Fruit fly (Drosophila melanogaster) whole organism, embryonic: ENCODE measurements around the gene gammaCOP.
A peak's percentile ranks its signal among the peaks of the same experiment; 100 is the strongest.

Experiments used
- CG11093 ChIP-seq: fragments of 200-800 bp; sonication (Bioruptor generic); IDR thresholded peaks from 3 replicates; pipeline ENCODE4 v1.3.6; 2022; ENCODE audit warnings: missing biosample characterization, missing genetic modification characterization
- CG11247 ChIP-seq: fragments of 200-800 bp; sonication (Bioruptor generic); IDR thresholded peaks from 2 replicates; pipeline ENCODE4 v1.3.6; 2022; ENCODE audit warnings: missing biosample characterization, missing genetic modification characterization
- CG1603 ChIP-seq: fragments of 200-800 bp; sonication (Bioruptor generic); optimal IDR thresholded peaks from 2 replicates; lab custom pipeline; 2019; ENCODE audit warnings: missing biosample characterization, mild to moderate bottlenecking, missing genetic modification characterization, moderate library complexity
- CG16813 ChIP-seq: fragments of 200-800 bp; sonication (Bioruptor generic); IDR thresholded peaks from 3 replicates; pipeline ENCODE4 v1.3.6; 2022; ENCODE audit warnings: missing biosample characterization, missing genetic modification characterization; ENCODE audit not compliant: partially characterized antibody
- CG17186 ChIP-seq: fragments of 200-800 bp; sonication (Bioruptor generic); optimal IDR thresholded peaks from 3 replicates; lab custom pipeline; 2017; ENCODE audit warnings: missing biosample characterization, missing genetic modification reagents, missing genetic modification characterization
- CG1792 ChIP-seq: fragments of 200-800 bp; sonication (Bioruptor generic); optimal IDR thresholded peaks from 2 replicates; lab custom pipeline; 2016; ENCODE audit warnings: missing biosample characterization, missing genetic modification characterization
- CG2889 ChIP-seq: fragments of 200-800 bp; sonication (Bioruptor generic); IDR thresholded peaks from 3 replicates; pipeline ENCODE4 v1.3.6; 2022; ENCODE audit warnings: missing biosample characterization, missing genetic modification characterization
- CG30403 ChIP-seq: fragments of 200-800 bp; sonication (Bioruptor generic); optimal IDR thresholded peaks from 3 replicates; lab custom pipeline; 2016; ENCODE audit warnings: missing biosample characterization, missing genetic modification characterization
- CG34224 ChIP-seq: fragments of 200-800 bp; sonication (Bioruptor generic); IDR thresholded peaks from 3 replicates; pipeline ENCODE4 v1.3.6; 2022; ENCODE audit warnings: missing biosample characterization, missing genetic modification characterization; ENCODE audit not compliant: partially characterized antibody
- CG42726 ChIP-seq: fragments of 200-800 bp; sonication (Bioruptor generic); IDR thresholded peaks from 2 replicates; pipeline ENCODE4 v1.3.6; 2022; ENCODE audit warnings: missing biosample characterization, missing genetic modification characterization; ENCODE audit not compliant: partially characterized antibody
- CG4617 ChIP-seq: fragments of 200-800 bp; sonication (Bioruptor generic); optimal IDR thresholded peaks from 3 replicates; lab custom pipeline; 2016; ENCODE audit warnings: missing biosample characterization, missing genetic modification characterization, borderline replicate concordance
- CG4707 ChIP-seq: fragments of 200-800 bp; sonication (Bioruptor generic); optimal IDR thresholded peaks from 2 replicates; lab custom pipeline; 2018; ENCODE audit warnings: missing biosample characterization, mild to moderate bottlenecking, missing genetic modification characterization, moderate library complexity
- CG6765 ChIP-seq: fragments of 200-800 bp; sonication (Bioruptor generic); optimal IDR thresholded peaks from 3 replicates; lab custom pipeline; 2017; ENCODE audit warnings: missing biosample characterization, mild to moderate bottlenecking, missing genetic modification characterization
- CG6791 ChIP-seq: fragments of 200-800 bp; sonication (Bioruptor generic); IDR thresholded peaks from 3 replicates; pipeline ENCODE4 v1.3.6; 2022; ENCODE audit warnings: missing biosample characterization, missing genetic modification characterization; ENCODE audit not compliant: partially characterized antibody
- CG6854 ChIP-seq: fragments of 200-800 bp; sonication (Bioruptor generic); optimal IDR thresholded peaks from 3 replicates; lab custom pipeline; 2017; ENCODE audit warnings: missing biosample characterization, mild to moderate bottlenecking, missing genetic modification characterization
- CG7357 ChIP-seq: fragments of 200-800 bp; sonication (Bioruptor generic); IDR thresholded peaks from 3 replicates; pipeline ENCODE4 v1.3.6; 2022; ENCODE audit warnings: missing biosample characterization, missing genetic modification characterization
- CG9437 ChIP-seq: fragments of 200-800 bp; sonication (Bioruptor generic); optimal IDR thresholded peaks from 2 replicates; lab custom pipeline; 2018; ENCODE audit warnings: missing biosample characterization, mild to moderate bottlenecking, missing genetic modification characterization
- CG9797 ChIP-seq: fragments of 200-800 bp; sonication (Bioruptor generic); optimal IDR thresholded peaks from 3 replicates; lab custom pipeline; 2018; ENCODE audit warnings: missing biosample characterization, mild to moderate bottlenecking, missing genetic modification characterization
- CTCF ChIP-seq: fragments of 200-800 bp; sonication (Bioruptor generic); optimal IDR thresholded peaks from 2 replicates; lab custom pipeline; 2017; ENCODE audit warnings: missing biosample characterization, mild to moderate bottlenecking, missing genetic modification characterization, moderate library complexity
- CoRest ChIP-seq: fragments of 200-800 bp; sonication (Bioruptor generic); optimal IDR thresholded peaks from 3 replicates; lab custom pipeline; 2018; ENCODE audit warnings: missing biosample characterization, mild to moderate bottlenecking, missing genetic modification characterization, moderate library complexity
- D19B ChIP-seq: fragments of 200-800 bp; sonication (Bioruptor generic); optimal IDR thresholded peaks from 2 replicates; lab custom pipeline; 2017; ENCODE audit warnings: missing biosample characterization, mild to moderate bottlenecking, missing genetic modification characterization
- Dbx ChIP-seq: fragments of 200-800 bp; sonication (Bioruptor generic); IDR thresholded peaks from 3 replicates; pipeline ENCODE4 v1.3.6; 2022; ENCODE audit warnings: missing biosample characterization, missing genetic modification characterization
- Ets97D ChIP-seq: fragments of 200-800 bp; sonication (Bioruptor generic); optimal IDR thresholded peaks from 3 replicates; lab custom pipeline; 2016; ENCODE audit warnings: missing biosample characterization, missing genetic modification characterization
- Hmr ChIP-seq: fragments of 200-800 bp; sonication (Bioruptor generic); optimal IDR thresholded peaks from 3 replicates; lab custom pipeline; 2017; ENCODE audit warnings: mild to moderate bottlenecking, missing biosample characterization, missing genetic modification reagents, missing genetic modification characterization
- Hr51 ChIP-seq, 2 experiments: fragments of 200-800 bp; sonication (Bioruptor generic); optimal IDR thresholded peaks; 2 replicates in 1 of 2; 3 replicates in 1 of 2; lab custom pipeline; 2016 to 2018; ENCODE audit warnings: missing biosample characterization in 2 of 2, missing genetic modification characterization in 2 of 2, mild to moderate bottlenecking in 1 of 2, moderate library complexity in 1 of 2
- MESR4 ChIP-seq: fragments of 200-800 bp; sonication (Bioruptor generic); optimal IDR thresholded peaks from 2 replicates; lab custom pipeline; 2018; ENCODE audit warnings: missing biosample characterization, mild to moderate bottlenecking, missing genetic modification characterization, moderate library complexity
- Max ChIP-seq: fragments of 200-800 bp; sonication (Bioruptor generic); optimal IDR thresholded peaks from 2 replicates; lab custom pipeline; 2016; ENCODE audit warnings: missing biosample characterization, mild to moderate bottlenecking, missing genetic modification characterization
- NC2β ChIP-seq: fragments of 200-800 bp; sonication (Bioruptor generic); optimal IDR thresholded peaks from 2 replicates; lab custom pipeline; 2016; ENCODE audit warnings: missing biosample characterization, missing genetic modification characterization
- Opbp ChIP-seq: fragments of 200-800 bp; sonication (Bioruptor generic); IDR thresholded peaks from 3 replicates; pipeline ENCODE4 v1.3.6; 2022; ENCODE audit warnings: missing biosample characterization, missing genetic modification characterization; ENCODE audit not compliant: partially characterized antibody
- Stat92E ChIP-seq, 3 experiments: fragments of >200 bp in 2 of 3; fragments of 200-800 bp in 1 of 3; sonication (Bioruptor generic) in 1 of 3; optimal IDR thresholded peaks; 2 replicates each; lab custom pipeline; 2017 to 2019; ENCODE audit warnings: missing biosample characterization in 3 of 3, missing genetic modification characterization in 3 of 3, mild to moderate bottlenecking in 1 of 3, moderate library complexity in 1 of 3
- ac ChIP-seq: fragments of 200-800 bp; sonication (Bioruptor generic); optimal IDR thresholded peaks from 3 replicates; lab custom pipeline; 2017; ENCODE audit warnings: missing biosample characterization, mild to moderate bottlenecking, missing genetic modification characterization
- al ChIP-seq: fragments of 200-800 bp; sonication (Bioruptor generic); IDR thresholded peaks from 2 replicates; pipeline ENCODE4 v1.3.6; 2022; ENCODE audit warnings: missing biosample characterization, missing genetic modification characterization
- ara ChIP-seq: fragments of 200-800 bp; sonication (Bioruptor generic); IDR thresholded peaks from 2 replicates; pipeline ENCODE4 v1.3.6; 2022; ENCODE audit warnings: missing biosample characterization, missing genetic modification characterization
- bigmax ChIP-seq: fragments of 200-800 bp; sonication (Bioruptor generic); optimal IDR thresholded peaks from 2 replicates; lab custom pipeline; 2018; ENCODE audit warnings: missing biosample characterization, mild to moderate bottlenecking, missing genetic modification characterization
- btn ChIP-seq: fragments of 200-800 bp; sonication (Bioruptor generic); optimal IDR thresholded peaks from 2 replicates; lab custom pipeline; 2016; ENCODE audit warnings: missing biosample characterization, missing genetic modification characterization
- chm ChIP-seq: fragments of 200-800 bp; sonication (Bioruptor generic); IDR thresholded peaks from 2 replicates; pipeline ENCODE4 v1.3.6; 2022; ENCODE audit warnings: missing biosample characterization, missing genetic modification characterization
- dpn ChIP-seq, 2 experiments: fragments of 200-800 bp; sonication (Bioruptor generic); optimal IDR thresholded peaks; 3 replicates each; lab custom pipeline; 2016; ENCODE audit warnings: missing biosample characterization in 2 of 2, missing genetic modification characterization in 2 of 2
- fru ChIP-seq: fragments of >200 bp; optimal IDR thresholded peaks from 2 replicates; lab custom pipeline; 2017
- gcm2 ChIP-seq: fragments of 200-800 bp; sonication (Bioruptor generic); optimal IDR thresholded peaks from 2 replicates; lab custom pipeline; 2016; ENCODE audit warnings: missing biosample characterization, missing genetic modification characterization
- gt ChIP-seq: fragments of 200-800 bp; sonication (Bioruptor generic); IDR thresholded peaks from 2 replicates; pipeline ENCODE4 v1.3.6; 2022; ENCODE audit warnings: missing biosample characterization, missing genetic modification characterization
- jing ChIP-seq: fragments of 200-800 bp; sonication (Bioruptor generic); optimal IDR thresholded peaks from 2 replicates; lab custom pipeline; 2018; ENCODE audit warnings: missing biosample characterization, mild to moderate bottlenecking, missing genetic modification characterization
- knrl ChIP-seq: fragments of 200-800 bp; sonication (Bioruptor generic); IDR thresholded peaks from 3 replicates; pipeline ENCODE4 v1.3.6; 2022; ENCODE audit warnings: missing biosample characterization, missing genetic modification characterization; ENCODE audit not compliant: partially characterized antibody
- lab ChIP-seq: fragments of 200-800 bp; sonication (Bioruptor generic); optimal IDR thresholded peaks from 3 replicates; lab custom pipeline; 2017; ENCODE audit warnings: missing biosample characterization, missing genetic modification characterization, mild to moderate bottlenecking, moderate library complexity, missing genetic modification reagents
- nerfin-2 ChIP-seq: fragments of 200-800 bp; sonication (Bioruptor generic); IDR thresholded peaks from 2 replicates; pipeline ENCODE4 v1.3.6; 2022; ENCODE audit warnings: missing biosample characterization, missing genetic modification characterization; ENCODE audit not compliant: partially characterized antibody
- nmo ChIP-seq: fragments of 200-800 bp; sonication (Bioruptor generic); optimal IDR thresholded peaks from 2 replicates; lab custom pipeline; 2018; ENCODE audit warnings: missing biosample characterization, mild to moderate bottlenecking, missing genetic modification characterization, moderate library complexity
- salm ChIP-seq: fragments of 200-800 bp; sonication (Bioruptor generic); optimal IDR thresholded peaks from 2 replicates; lab custom pipeline; 2018; ENCODE audit warnings: missing biosample characterization, mild to moderate bottlenecking, missing genetic modification characterization
- sens ChIP-seq: fragments of 200-800 bp; sonication (Bioruptor generic); peaks from one replicate; lab custom pipeline; 2016; ENCODE audit warnings: missing biosample characterization, missing genetic modification characterization
- sens-2 ChIP-seq: fragments of 200-800 bp; sonication (Bioruptor generic); IDR thresholded peaks from 2 replicates; pipeline ENCODE4 v1.3.6; 2022; ENCODE audit warnings: missing biosample characterization, missing genetic modification characterization
- usp ChIP-seq: fragments of >200 bp; optimal IDR thresholded peaks from 2 replicates; lab custom pipeline; 2017; ENCODE audit warnings: missing biosample characterization, missing genetic modification characterization
- vnd ChIP-seq: fragments of 200-800 bp; sonication (Bioruptor generic); IDR thresholded peaks from 3 replicates; pipeline ENCODE4 v1.3.6; 2022; ENCODE audit warnings: missing biosample characterization, missing genetic modification characterization; ENCODE audit not compliant: partially characterized antibody

gammaCOP gene

dm6 chr3R:31580586-31580994 is 8.6 kb downstream of the gammaCOP start, which contains the start of the genes pygo and rod (continued):
- TF ChIP-seq CG7357 (no peak), Stat92E (GFP tag; optimal IDR thresholded peaks at IDR 0.05; lab: Kevin White, UChicago) (no peak), CG4707 (GFP tag; lab: Kevin White, UChicago) (no peak), CG11093 (no peak), gcm2 (no peak), vnd (GFP tag; lab: Robert Waterston, UW) (0 out of 3 replicates have a peak, but pooled peaks have one; percentile 30), CG16813 (GFP tag; lab: Robert Waterston, UW) (peak; percentile 67), usp (GFP tag; lab: Kevin White, UChicago) (no peak), CG9437 (peak; percentile 98), jing (GFP tag; lab: Kevin White, UChicago) (no peak), fru (no peak), lab (no peak), chm (GFP tag; lab: Robert Waterston, UW) (no peak), MESR4 (GFP tag; lab: Kevin White, UChicago) (peak; percentile 69), ac (GFP tag; lab: Kevin White, UChicago) (no peak), sens (GFP tag; lab: Kevin White, UChicago) (peak; percentile 27), CTCF (GFP tag; lab: Kevin White, UChicago) (peak; percentile 21), CG17186 (GFP tag; lab: Kevin White, UChicago) (peak; percentile 30), CG34224 (peak; percentile 70), CG1603 (peak; percentile 77), CG30403 (peak; percentile 38), CG11247 (GFP tag; lab: Robert Waterston, UW) (no peak), Ets97D (GFP tag; lab: Kevin White, UChicago) (peak; percentile 61), CG42726 (GFP tag; lab: Robert Waterston, UW) (0 out of 2 replicates have a peak, but pooled peaks have one; percentile 29), knrl (GFP tag; lab: Robert Waterston, UW) (peak; percentile 58; the same call in 2 of the 3 replicates), gt (GFP tag; lab: Robert Waterston, UW) (no peak), bigmax (GFP tag; lab: Kevin White, UChicago) (peak; percentile 46), btn (GFP tag; lab: Kevin White, UChicago) (no peak), CG1792 (GFP tag; lab: Kevin White, UChicago) (no peak), NC2β (peak; percentile 5), salm (tag; lab: Kevin White, UChicago) (no peak), Hmr (GFP tag; lab: Kevin White, UChicago) (no peak), ara (GFP tag; lab: Robert Waterston, UW) (no peak), CG4617 (peak; percentile 25), CG6765 (no peak), CG6791 (GFP tag; lab: Robert Waterston, UW) (peak; percentile 63; the same call in 2 of the 3 replicates), al (GFP tag; lab: Robert Waterston, UW) (no peak), Dbx (no peak), Opbp (GFP tag; lab: Robert Waterston, UW) (peak; percentile 67; the same call in 2 of the 3 replicates), CG6854 (GFP tag; lab: Kevin White, UChicago) (no peak), nerfin-2 (GFP tag; lab: Robert Waterston, UW) (peak; percentile 28; the same call in 1 of the 2 replicates), nmo (GFP tag; lab: Kevin White, UChicago) (peak; percentile 61), Max (GFP tag; lab: Kevin White, UChicago) (peak; percentile 16), D19B (no peak), CG2889 (GFP tag; lab: Robert Waterston, UW) (no peak), CoRest (tag; lab: Kevin White, UChicago) (no peak), sens-2 (GFP tag; lab: Robert Waterston, UW) (no peak), CG9797 (GFP tag; lab: Kevin White, UChicago) (peak; percentile 94), dpn (GFP tag; optimal IDR thresholded peaks at IDR 0.05; lab: Kevin White, UChicago) (no peak), Hr51 (GFP tag; optimal IDR thresholded peaks at IDR 0.05; lab: Kevin White, UChicago) (peak in 1 of 2 experiments; percentile 5)
